Worm (Caenorhabditis elegans): Measurements from ENCODE around the gene usp-14.

DNA sequence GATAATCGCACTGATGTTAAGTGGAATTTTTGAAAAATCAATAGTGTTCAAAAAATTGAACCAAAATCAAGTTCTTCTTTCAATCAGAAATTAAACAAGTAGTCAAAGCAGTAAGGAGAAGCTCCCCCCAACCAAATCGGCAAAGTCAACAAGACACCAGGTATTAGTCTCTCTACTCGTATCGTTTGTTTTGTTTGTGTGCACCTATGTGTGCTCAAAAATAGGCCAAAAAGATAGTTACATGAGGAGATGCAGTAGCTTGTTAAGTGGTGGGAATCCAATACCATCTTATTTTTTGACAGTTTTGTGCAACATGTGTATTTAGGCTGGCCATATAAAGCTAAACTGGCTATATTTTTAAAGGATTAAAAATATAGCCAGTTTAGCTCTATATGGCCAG, 17.8 kb upstream of the usp-14 start, which contains the start of gene K10H10.12:
- TF ChIP-seq nhr-237 (tag; optimal IDR thresholded peaks at IDR 0.05) (no peak), unc-62 (GFP tag; optimal IDR thresholded peaks at IDR 0.05) (no peak), mdl-1 (tag; optimal IDR thresholded peaks at IDR 0.05) (no peak), nhr-77 (tag; optimal IDR thresholded peaks at IDR 0.05) (no peak), alr-1 (tag; optimal IDR thresholded peaks at IDR 0.05) (no peak), egl-27 (tag; optimal IDR thresholded peaks at IDR 0.05) (no peak), nhr-21 (tag; optimal IDR thresholded peaks at IDR 0.05) (no peak)

All from whole organism, L2 larva.